Fruit fly (Drosophila melanogaster): ENCODE measurements around the gene CG14891.

CG14891 gene

DNA sequence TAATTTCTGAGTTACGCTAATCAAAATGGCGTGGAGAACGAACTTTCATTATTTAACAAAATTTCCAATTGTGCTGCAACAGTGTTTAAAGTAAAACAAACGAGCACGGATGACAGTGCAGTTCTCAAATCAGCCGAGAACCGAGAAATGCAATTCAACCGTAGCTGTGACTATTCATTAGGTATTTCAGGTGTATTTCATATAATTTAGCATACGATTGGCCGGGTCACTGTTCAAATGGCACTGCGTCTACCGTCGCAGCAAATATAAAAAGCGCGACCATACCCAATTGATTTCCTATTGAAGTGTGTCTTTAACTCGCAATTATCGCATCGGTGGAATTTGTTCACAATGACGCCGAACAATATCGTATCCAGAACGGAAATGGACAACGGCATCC is 49.2 kb downstream of the CG14891 start, which contains the start of gene CG14893:
Gene CG14893, plus strand, starts transcription at position 301 of the 400 bp plus-strand sequence.
- TF ChIP-seq Eip78C (GFP tag), result no peak
- TF ChIP-seq CG6792 (GFP tag; optimal IDR thresholded peaks at IDR 0.05), result no peak
- no peak for TF ChIP-seq CG6808 (GFP tag; optimal IDR thresholded peaks at IDR 0.05)
- no peak for TF ChIP-seq Eip75B (GFP tag; optimal IDR thresholded peaks at IDR 0.05)
- no peak for TF ChIP-seq CG32006 (GFP tag; optimal IDR thresholded peaks at IDR 0.05)
- TF ChIP-seq CG10669 (GFP tag; optimal IDR thresholded peaks at IDR 0.05), result no peak
- TF ChIP-seq Hr39 (GFP tag; optimal IDR thresholded peaks at IDR 0.05), result no peak
- no peak for TF ChIP-seq acj6 (GFP tag; optimal IDR thresholded peaks at IDR 0.05)
- TF ChIP-seq OdsH (GFP tag; optimal IDR thresholded peaks at IDR 0.05), result no peak

Measured in whole organism, prepupa.